Worm (Caenorhabditis elegans) whole organism, L3 larva: ENCODE results near the gene F49E11.7.

Source experiments
- ZK546.5 ChIP-seq: sonication (generic microtip); optimal IDR thresholded peaks from 2 replicates; lab custom pipeline; 2017; ENCODE audit warnings: missing biosample characterization, missing genetic modification characterization
- aly-2 ChIP-seq: fragments of 150-350 bp; optimal IDR thresholded peaks from 2 replicates; lab custom pipeline; 2014; ENCODE audit warnings: missing biosample characterization, missing genetic modification characterization
- ceh-82 ChIP-seq: fragments of 150-350 bp; optimal IDR thresholded peaks from 2 replicates; lab custom pipeline; 2014; ENCODE audit warnings: missing biosample characterization, missing genetic modification characterization
- elt-3 ChIP-seq, 3 experiments: fragments of 150-350 bp in 1 of 3; sonication (generic microtip) in 2 of 3; optimal IDR thresholded peaks; 2 replicates in 2 of 3; 4 replicates in 1 of 3; lab custom pipeline; 2014 to 2017; ENCODE audit warnings: missing biosample characterization in 3 of 3, missing genetic modification characterization in 3 of 3
- fkh-10 ChIP-seq: sonication (generic microtip); optimal IDR thresholded peaks from 2 replicates; lab custom pipeline; 2017; ENCODE audit warnings: missing biosample characterization, missing genetic modification reagents, missing genetic modification characterization
- nhr-12 ChIP-seq: fragments of 150-350 bp; optimal IDR thresholded peaks from 2 replicates; lab custom pipeline; 2014; ENCODE audit warnings: missing biosample characterization, missing genetic modification characterization
- nhr-23 ChIP-seq: fragments of 150-350 bp; optimal IDR thresholded peaks from 2 replicates; lab custom pipeline; 2014; ENCODE audit warnings: missing biosample characterization, missing genetic modification reagents, missing genetic modification characterization
- nhr-77 ChIP-seq: fragments of 150-350 bp; optimal IDR thresholded peaks from 2 replicates; lab custom pipeline; 2014; ENCODE audit warnings: missing biosample characterization, missing genetic modification characterization
- snpc-4 ChIP-seq: fragments of 150-350 bp; optimal IDR thresholded peaks from 2 replicates; lab custom pipeline; 2014; ENCODE audit warnings: missing biosample characterization, missing genetic modification characterization
- unc-62 ChIP-seq: fragments of 150-350 bp; sonication (generic microtip); optimal IDR thresholded peaks from 4 replicates; lab custom pipeline; 2014; ENCODE audit warnings: missing biosample characterization, missing genetic modification reagents, missing genetic modification characterization
- ztf-11 ChIP-seq: fragments of 150-350 bp; optimal IDR thresholded peaks from 2 replicates; lab custom pipeline; 2014; ENCODE audit warnings: missing biosample characterization, missing genetic modification characterization
- ztf-4 ChIP-seq: fragments of 150-350 bp; optimal IDR thresholded peaks from 2 replicates; lab custom pipeline; 2014; ENCODE audit warnings: missing biosample characterization, missing genetic modification characterization

- no peak for TF ChIP-seq nhr-77 (tag; lab: Kevin White, UChicago)
- no peak for TF ChIP-seq unc-62 (GFP tag; lab: Kevin White, UChicago)
- TF ChIP-seq ZK546.5 (tag; lab: Kevin White, UChicago) = no peak
- no peak for TF ChIP-seq aly-2
- no peak for TF ChIP-seq ztf-4 (tag; lab: Kevin White, UChicago)
- TF ChIP-seq nhr-12 (tag; lab: Kevin White, UChicago) = no peak
- no peak for TF ChIP-seq snpc-4
- no peak for TF ChIP-seq nhr-23 (tag; lab: Kevin White, UChicago)
- TF ChIP-seq ceh-82 (tag; lab: Kevin White, UChicago) = no peak
- TF ChIP-seq fkh-10 (GFP tag; lab: Kevin White, UChicago) = no peak
- no peak for TF ChIP-seq ztf-11
- TF ChIP-seq elt-3 (tag; optimal IDR thresholded peaks at IDR 0.05; lab: Kevin White, UChicago) = no peak
These were observed 24.0 kb downstream of the F49E11.7 start, which contains the start of gene C39E9.7 for ce11 chrIV:13076620-13077019.
